Worm (Caenorhabditis elegans): ENCODE results near the gene K12D12.4.

- no peak for TF ChIP-seq ceh-88 (GFP tag; IDR thresholded peaks at IDR 0.05)
- TF ChIP-seq efl-1 (optimal IDR thresholded peaks at IDR 0.05): peak in 1 of 2 experiments; percentile 61
- no peak for TF ChIP-seq efl-1 (GFP tag; optimal IDR thresholded peaks at IDR 0.05 in 1 of 2)
- no peak for TF ChIP-seq skn-1 (tag; optimal IDR thresholded peaks at IDR 0.05)
Measured at ce11 chrII:11860623-11861079, 4.9 kb downstream of the K12D12.4 start, which contains the start of gene K12D12.5.

Measured in whole organism, L1 larva.